Fruit fly (Drosophila melanogaster): ENCODE results near the gene CG42709.

Gene CG42709

dm6 chr3L:12749567-12750535, 40.1 kb upstream of the CG42709 start, which contains the start of the genes Klc and CG10984 (continued):
- peak; percentile 58 for TF ChIP-seq CG9609 (GFP tag; optimal IDR thresholded peaks at IDR 0.05)
- peak; percentile 73 for TF ChIP-seq pb (GFP tag; optimal IDR thresholded peaks at IDR 0.05)
- TF ChIP-seq ro (GFP tag; IDR thresholded peaks at IDR 0.05), result no peak
- no peak for TF ChIP-seq CG14667 (GFP tag; IDR thresholded peaks at IDR 0.05)
- peak; percentile 68 for TF ChIP-seq bab2 (GFP tag; optimal IDR thresholded peaks at IDR 0.05)
- peak; percentile 44 for TF ChIP-seq org-1 (GFP tag; optimal IDR thresholded peaks at IDR 0.05)
- TF ChIP-seq CG4617 (GFP tag; optimal IDR thresholded peaks at IDR 0.05; ENCODE audit: borderline replicate concordance), result peak; percentile 84
- TF ChIP-seq Lim3 (GFP tag; IDR thresholded peaks at IDR 0.05), result no peak
- TF ChIP-seq NC2β (GFP tag; optimal IDR thresholded peaks at IDR 0.05), result no peak
- peak; percentile 48 for TF ChIP-seq CG16863 (GFP tag; optimal IDR thresholded peaks at IDR 0.05)
- peak; percentile 76 for TF ChIP-seq CG14441 (GFP tag; IDR thresholded peaks at IDR 0.05)
- peak; percentile 38 for TF ChIP-seq ab (GFP tag; optimal IDR thresholded peaks at IDR 0.05)
- TF ChIP-seq Dll (GFP tag; IDR thresholded peaks at IDR 0.05; ENCODE audit: partially characterized antibody), result no peak
- TF ChIP-seq cwo (GFP tag; optimal IDR thresholded peaks at IDR 0.05), result no peak
- TF ChIP-seq CG30403 (GFP tag; optimal IDR thresholded peaks at IDR 0.05), result peak; percentile 54
- no peak for TF ChIP-seq sens-2 (GFP tag; IDR thresholded peaks at IDR 0.05)
- TF ChIP-seq YL-1 (GFP tag; optimal IDR thresholded peaks at IDR 0.05), result peak; percentile 61
- TF ChIP-seq CG18476 (GFP tag; optimal IDR thresholded peaks at IDR 0.05), result peak; percentile 47
- peak; percentile 57 for TF ChIP-seq CG15514 (GFP tag; optimal IDR thresholded peaks at IDR 0.05)
- TF ChIP-seq chinmo (GFP tag; IDR thresholded peaks at IDR 0.05; ENCODE audit: partially characterized antibody), result no peak
- no peak for TF ChIP-seq cad (GFP tag; optimal IDR thresholded peaks at IDR 0.05)
- peak; percentile 57 for TF ChIP-seq nom (GFP tag; optimal IDR thresholded peaks at IDR 0.05)
- TF ChIP-seq CG13894 (tag; optimal IDR thresholded peaks at IDR 0.05), result no peak
- TF ChIP-seq da (GFP tag; optimal IDR thresholded peaks at IDR 0.05), result no peak
- TF ChIP-seq usp (GFP tag; optimal IDR thresholded peaks at IDR 0.05), result no peak
- TF ChIP-seq CG11504 (tag; optimal IDR thresholded peaks at IDR 0.05), result no peak
- no peak for TF ChIP-seq fru (optimal IDR thresholded peaks at IDR 0.05)
- TF ChIP-seq CG10979 (tag; optimal IDR thresholded peaks at IDR 0.05), result peak; percentile 47
- TF ChIP-seq CG1233 (GFP tag; optimal IDR thresholded peaks at IDR 0.05), result peak; percentile 62
- peak; percentile 81; the same call in 2 of the 3 replicates for TF ChIP-seq Dbx (GFP tag; IDR thresholded peaks at IDR 0.05)
- TF ChIP-seq lov (optimal IDR thresholded peaks at IDR 0.05), result no peak
- no peak; the same call in 2 of the 3 replicates for TF ChIP-seq lov (GFP tag; IDR thresholded peaks at IDR 0.05)
- peak; percentile 71 for TF ChIP-seq pzg (GFP tag; optimal IDR thresholded peaks at IDR 0.05)
- TF ChIP-seq tin (GFP tag; optimal IDR thresholded peaks at IDR 0.05), result peak; percentile 65
- TF ChIP-seq bigmax (GFP tag; optimal IDR thresholded peaks at IDR 0.05), result no peak
- TF ChIP-seq Gug (GFP tag; IDR thresholded peaks at IDR 0.05), result no peak; the same call in 1 of the 4 replicates
- peak; percentile 95 for TF ChIP-seq Drgx (GFP tag; IDR thresholded peaks at IDR 0.05)
- no peak for TF ChIP-seq NFAT (GFP tag; IDR thresholded peaks at IDR 0.05)
- peak; percentile 49 for TF ChIP-seq nmo (GFP tag; optimal IDR thresholded peaks at IDR 0.05)
- TF ChIP-seq row (GFP tag; IDR thresholded peaks at IDR 0.05), result peak; percentile 79
- TF ChIP-seq mirr (GFP tag; optimal IDR thresholded peaks at IDR 0.05), result no peak
- TF ChIP-seq CG7963 (GFP tag; IDR thresholded peaks at IDR 0.05; ENCODE audit: partially characterized antibody), result no peak
- TF ChIP-seq Hr78 (GFP tag; optimal IDR thresholded peaks at IDR 0.05), result no peak
- peak; percentile 69 for TF ChIP-seq CG12769 (tag; optimal IDR thresholded peaks at IDR 0.05)
- TF ChIP-seq Antp (GFP tag; optimal IDR thresholded peaks at IDR 0.05), result peak; percentile 66
- TF ChIP-seq kah (GFP tag; optimal IDR thresholded peaks at IDR 0.05), result no peak
- no peak for TF ChIP-seq CG14965 (GFP tag; optimal IDR thresholded peaks at IDR 0.05; ENCODE audit: borderline replicate concordance)
- no peak for TF ChIP-seq btn (GFP tag; optimal IDR thresholded peaks at IDR 0.05)
- TF ChIP-seq ATbp (GFP tag; optimal IDR thresholded peaks at IDR 0.05), result no peak
